Fruit fly (Drosophila melanogaster): ENCODE results near the gene CG5854.

CG5854 gene

DNA sequence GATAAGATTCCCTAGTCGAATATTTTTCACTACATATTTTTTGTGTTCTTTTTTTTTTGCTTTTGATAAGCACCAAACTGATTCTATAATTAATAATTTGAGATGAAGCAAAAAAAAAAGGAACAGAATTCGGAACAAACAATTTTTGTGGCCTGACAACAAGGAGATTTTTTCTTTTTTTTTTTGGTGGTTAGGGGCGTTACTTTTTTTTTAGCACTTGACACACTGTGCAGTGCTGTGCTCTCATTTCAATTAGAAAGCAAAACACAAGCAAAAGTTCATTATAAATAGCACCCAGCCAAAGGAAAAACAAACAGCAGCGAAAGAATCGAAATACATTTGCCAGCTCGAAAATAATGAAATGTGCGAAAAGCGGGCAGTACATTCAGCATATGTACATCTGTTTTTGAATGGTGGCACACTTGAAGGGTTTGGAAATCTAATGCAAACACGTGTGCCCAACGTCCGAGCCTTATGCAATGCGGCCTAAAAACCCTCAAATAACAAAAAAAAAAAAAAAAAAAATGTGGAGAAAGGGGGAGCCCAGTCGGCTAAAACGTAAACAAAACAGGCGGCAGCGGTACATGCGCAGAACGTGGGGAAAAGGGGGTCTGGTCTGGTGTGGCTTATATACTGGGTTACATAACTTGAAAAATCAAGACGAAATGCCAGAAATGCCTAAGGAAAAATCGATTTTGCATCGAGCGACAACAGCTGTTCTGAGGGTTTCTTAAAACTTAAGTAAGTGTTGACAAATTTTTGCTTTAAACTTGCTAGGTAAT lies 8.1 kb downstream of the CG5854 start (continued):
- TF ChIP-seq Fer3 (tag; optimal IDR thresholded peaks at IDR 0.05) (peak; percentile 30), sens (GFP tag) (peak; percentile 92), CG18476 (GFP tag; optimal IDR thresholded peaks at IDR 0.05) (peak; percentile 3), CG15269 (tag; optimal IDR thresholded peaks at IDR 0.05) (peak; percentile 19), CG2116 (GFP tag; optimal IDR thresholded peaks at IDR 0.05) (no peak), Med (GFP tag) (peak; percentile 85), p53 (GFP tag; optimal IDR thresholded peaks at IDR 0.05) (no peak), eyg (GFP tag; optimal IDR thresholded peaks at IDR 0.05) (no peak), CG7786 (GFP tag; optimal IDR thresholded peaks at IDR 0.05) (peak; percentile 31), CG8388 (GFP tag; optimal IDR thresholded peaks at IDR 0.05) (peak; percentile 24), chif (GFP tag; optimal IDR thresholded peaks at IDR 0.05) (peak; percentile 15 to 45), crol (GFP tag; IDR thresholded peaks at IDR 0.05) (0 out of 2 replicates have a peak, but pooled peaks have one; percentile 14), CG17328 (GFP tag; IDR thresholded peaks at IDR 0.05) (peak; percentile 46; the same call in 1 of the 2 replicates), CG32772 (GFP tag; IDR thresholded peaks at IDR 0.05) (peak; percentile 21; the same call in 1 of the 2 replicates), dmrt11E (tag; optimal IDR thresholded peaks at IDR 0.05) (no peak), CG9727 (GFP tag; optimal IDR thresholded peaks at IDR 0.05) (peak; percentile 33), NfI (GFP tag; optimal IDR thresholded peaks at IDR 0.05) (peak; percentile 46), CG17385 (GFP tag; optimal IDR thresholded peaks at IDR 0.05) (peak; percentile 49), ara (GFP tag; IDR thresholded peaks at IDR 0.05) (0 out of 2 replicates have a peak, but pooled peaks have one; percentile 49), Myb (GFP tag; optimal IDR thresholded peaks at IDR 0.05) (peak; percentile 23), oc (tag; optimal IDR thresholded peaks at IDR 0.05) (no peak), exex (tag; optimal IDR thresholded peaks at IDR 0.05) (peak; percentile 7), nau (GFP tag; optimal IDR thresholded peaks at IDR 0.05) (peak; percentile 7), CG30020 (tag; optimal IDR thresholded peaks at IDR 0.05) (no peak), CG31441 (GFP tag; IDR thresholded peaks at IDR 0.05) (0 out of 2 replicates have a peak, but pooled peaks have one; percentile 23), mld (GFP tag; IDR thresholded peaks at IDR 0.05; ENCODE audit: partially characterized antibody) (no peak), CG13775 (GFP tag; optimal IDR thresholded peaks at IDR 0.05) (peak; percentile 19), wor (GFP tag; IDR thresholded peaks at IDR 0.05) (peak; percentile 42; the same call in 1 of the 2 replicates), CG4424 (GFP tag; optimal IDR thresholded peaks at IDR 0.05) (peak; percentile 11), ERR (GFP tag; optimal IDR thresholded peaks at IDR 0.05) (peak; percentile 30), pan (optimal IDR thresholded peaks at IDR 0.05) (no peak), pan (GFP tag; optimal IDR thresholded peaks at IDR 0.05 in 1 of 2, IDR thresholded peaks at IDR 0.05 in 1 of 2) (peak in 1 of 2 experiments; percentile 61), CG12391 (tag; optimal IDR thresholded peaks at IDR 0.05) (peak; percentile 9), CG13624 (GFP tag; optimal IDR thresholded peaks at IDR 0.05) (peak; percentile 11), CG16863 (GFP tag; optimal IDR thresholded peaks at IDR 0.05) (peak; percentile 40), ap (GFP tag; IDR thresholded peaks at IDR 0.05) (0 out of 2 replicates have a peak, but pooled peaks have one; percentile 6), fru (optimal IDR thresholded peaks at IDR 0.05) (no peak), CG14860 (GFP tag; IDR thresholded peaks at IDR 0.05; ENCODE audit: partially characterized antibody) (no peak), CG18599 (GFP tag; optimal IDR thresholded peaks at IDR 0.05) (peak; percentile 65), CG5953 (GFP tag; IDR thresholded peaks at IDR 0.05) (peak; percentile 36; the same call in 1 of the 2 replicates)

DNA sequence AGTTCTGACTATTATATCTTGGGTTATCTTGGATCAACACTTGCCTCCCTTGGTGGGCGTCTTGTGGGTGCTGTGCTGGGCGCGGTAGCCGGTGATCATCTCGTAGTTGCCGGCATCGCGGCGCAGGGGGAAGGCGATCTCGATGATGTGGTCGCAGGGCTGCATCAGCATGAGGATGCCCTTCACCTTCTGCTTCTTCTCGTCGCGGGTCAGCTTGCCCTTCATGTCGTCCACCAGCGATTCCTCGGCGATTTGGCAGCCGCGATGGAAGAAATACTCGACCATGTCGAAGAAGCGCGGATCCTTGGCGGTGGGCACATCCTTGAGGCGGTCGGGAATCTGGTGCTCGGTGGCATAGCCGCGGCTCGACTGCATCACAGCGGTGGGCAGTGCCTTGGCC lies 8.8 kb downstream of the CG5854 start:
- TF ChIP-seq CG7786 (GFP tag; optimal IDR thresholded peaks at IDR 0.05): no peak
- TF ChIP-seq CG11093 (GFP tag; IDR thresholded peaks at IDR 0.05): 0 out of 3 replicates have a peak, but pooled peaks have one; percentile 23
- no peak for TF ChIP-seq prd (optimal IDR thresholded peaks at IDR 0.05)
- TF ChIP-seq prd (GFP tag; IDR thresholded peaks at IDR 0.05): 0 out of 3 replicates have a peak, but pooled peaks have one; percentile 13
- no peak for TF ChIP-seq Rx (GFP tag; IDR thresholded peaks at IDR 0.05)
- TF ChIP-seq sim (GFP tag; IDR thresholded peaks at IDR 0.05): no peak
- TF ChIP-seq BtbVII (GFP tag; optimal IDR thresholded peaks at IDR 0.05): no peak
- TF ChIP-seq gsb-n (tag; optimal IDR thresholded peaks at IDR 0.05): no peak
- no peak for TF ChIP-seq nmo (GFP tag; optimal IDR thresholded peaks at IDR 0.05)
- TF ChIP-seq pb (GFP tag; optimal IDR thresholded peaks at IDR 0.05): peak; percentile 61
- no peak for TF ChIP-seq Sry-δ (GFP tag; optimal IDR thresholded peaks at IDR 0.05)
- TF ChIP-seq CoRest (tag; optimal IDR thresholded peaks at IDR 0.05): no peak
- peak; percentile 27 for TF ChIP-seq Antp (GFP tag; optimal IDR thresholded peaks at IDR 0.05)
